Worm (Caenorhabditis elegans) whole organism, early embryonic: Measurements from ENCODE around the gene srt-19.
"Not testable (repeated sequence)": the region's sequence is repeated elsewhere in the genome, so short reads cannot be mapped to it uniquely, and the experiment has no call there.

Experiments used
- B0310.2 ChIP-seq: sonication (generic microtip); optimal IDR thresholded peaks from 2 replicates; lab custom pipeline; 2016; ENCODE audit warnings: mild to moderate bottlenecking, missing genetic modification characterization, missing compliant biosample characterization
- F13C5.2 ChIP-seq: sonication (generic microtip); optimal IDR thresholded peaks from 2 replicates; lab custom pipeline; 2017; ENCODE audit warnings: mild to moderate bottlenecking, missing genetic modification characterization, inconsistent platforms, missing compliant biosample characterization
- aly-1 ChIP-seq: sonication (generic microtip); optimal IDR thresholded peaks from 2 replicates; lab custom pipeline; 2016; ENCODE audit warnings: missing genetic modification characterization, missing compliant biosample characterization
- ama-1 ChIP-seq: fragments of 150-350 bp; optimal IDR thresholded peaks from 2 replicates; lab custom pipeline; 2014
- ceh-13 ChIP-seq: fragments of 200-800 bp; sonication (Bioruptor generic); optimal IDR thresholded peaks from 2 replicates; lab custom pipeline; 2018; ENCODE audit warnings: mild to moderate bottlenecking, missing genetic modification characterization, missing compliant biosample characterization
- ceh-36 ChIP-seq: sonication (generic microtip); optimal IDR thresholded peaks from 2 replicates; lab custom pipeline; 2016; ENCODE audit warnings: missing genetic modification characterization, inconsistent platforms, missing compliant biosample characterization
- ets-7 ChIP-seq: sonication (generic microtip); optimal IDR thresholded peaks from 2 replicates; lab custom pipeline; 2016; ENCODE audit warnings: missing genotype, missing genetic modification characterization, missing compliant biosample characterization
- flt-1 ChIP-seq: fragments of 200-800 bp; sonication (Bioruptor generic); IDR thresholded peaks from 2 replicates; pipeline ENCODE4 v1.3.6; 2022; ENCODE audit warnings: missing genetic modification characterization, missing compliant biosample characterization
- hmbx-1 ChIP-seq: sonication (generic microtip); optimal IDR thresholded peaks from 2 replicates; lab custom pipeline; 2016; ENCODE audit warnings: mild to moderate bottlenecking, missing genetic modification characterization, missing compliant biosample characterization
- hmg-4 ChIP-seq: fragments of 200-800 bp; sonication (Bioruptor generic); optimal IDR thresholded peaks from 2 replicates; lab custom pipeline; 2018; ENCODE audit warnings: mild to moderate bottlenecking, missing genetic modification characterization, missing compliant biosample characterization
- hnd-1 ChIP-seq: sonication (generic microtip); optimal IDR thresholded peaks from 2 replicates; lab custom pipeline; 2016; ENCODE audit warnings: missing genetic modification characterization, missing compliant biosample characterization
- pes-1 ChIP-seq: fragments of 200-800 bp; sonication (Bioruptor generic); IDR thresholded peaks from 2 replicates; pipeline ENCODE4 v1.3.6; 2022; ENCODE audit warnings: missing genetic modification reagents, missing genetic modification characterization, missing compliant biosample characterization
- scrt-1 ChIP-seq: fragments of 200-800 bp; sonication (Bioruptor generic); IDR thresholded peaks from 2 replicates; pipeline ENCODE4 v1.3.6; 2022; ENCODE audit warnings: missing genetic modification characterization, missing compliant biosample characterization
- sea-1 ChIP-seq: fragments of 200-800 bp; sonication (Bioruptor generic); conservative IDR thresholded peaks from 2 replicates; pipeline ENCODE4 v1.3.6; 2022; ENCODE audit warnings: missing genetic modification characterization, missing compliant biosample characterization
- tbx-11 ChIP-seq: fragments of 200-800 bp; sonication (Bioruptor generic); IDR thresholded peaks from 2 replicates; pipeline ENCODE4 v1.3.6; 2022; ENCODE audit warnings: missing genetic modification characterization, missing compliant biosample characterization
- tbx-37 ChIP-seq: fragments of 200-800 bp; sonication (Bioruptor generic); conservative IDR thresholded peaks from 2 replicates; pipeline ENCODE4 v1.3.6; 2022; ENCODE audit warnings: missing genetic modification reagents, missing genetic modification characterization, missing compliant biosample characterization
- tra-4 ChIP-seq: sonication (generic microtip); optimal IDR thresholded peaks from 2 replicates; lab custom pipeline; 2017; ENCODE audit warnings: missing genetic modification characterization, missing compliant biosample characterization

Gene srt-19

ce11 chrV:4284737-4285136 lies at the start of gene srt-19:
Gene srt-19, plus strand, starts transcription at chrV:4285037.
- not testable (repeated sequence) for TF ChIP-seq flt-1 (GFP tag; lab: Robert Waterston, UW); tbx-37 (GFP tag; lab: Robert Waterston, UW); hmbx-1 (tag; lab: Kevin White, UChicago)

- TF ChIP-seq aly-1 (tag; lab: Kevin White, UChicago) (no peak), hmbx-1 (tag; lab: Kevin White, UChicago) (no peak), ets-7 (no peak), sea-1 (GFP tag; lab: Robert Waterston, UW) (no peak), tra-4 (tag; lab: Kevin White, UChicago) (no peak), tbx-37 (GFP tag; lab: Robert Waterston, UW) (no peak), pes-1 (GFP tag; lab: Robert Waterston, UW) (no peak), hnd-1 (no peak), flt-1 (GFP tag; lab: Robert Waterston, UW) (no peak), ceh-36 (tag; lab: Kevin White, UChicago) (no peak), B0310.2 (tag; lab: Kevin White, UChicago) (no peak), F13C5.2 (no peak), tbx-11 (no peak)
These were observed 48.7 kb upstream of the srt-19 start, which contains the start of gene nlp-13 for ce11 chrV:4236118-4236517. Gene nlp-13, plus strand, starts transcription at chrV:4236418.

ce11 chrV:4240292-4240691 lies 44.5 kb upstream of the srt-19 start, which contains the start of gene srh-204:
Gene srh-204, minus strand, starts transcription at chrV:4240392.
- TF ChIP-seq ets-7, result no peak
- no peak for TF ChIP-seq hmbx-1 (tag; lab: Kevin White, UChicago)
- TF ChIP-seq F13C5.2, result no peak

- TF ChIP-seq hmbx-1 (tag; lab: Kevin White, UChicago), result no peak
- TF ChIP-seq hmg-4 (GFP tag; lab: Kevin White, UChicago), result no peak
- no peak for TF ChIP-seq tbx-37 (GFP tag; lab: Robert Waterston, UW)
- TF ChIP-seq scrt-1 (GFP tag; lab: Robert Waterston, UW), result no peak
- no peak for TF ChIP-seq flt-1 (GFP tag; lab: Robert Waterston, UW)
These were observed 43.3 kb upstream of the srt-19 start for ce11 chrV:4241555-4241954.

- TF ChIP-seq hmbx-1 (tag; lab: Kevin White, UChicago) (no peak), flt-1 (GFP tag; lab: Robert Waterston, UW) (no peak), ceh-36 (tag; lab: Kevin White, UChicago) (no peak), scrt-1 (GFP tag; lab: Robert Waterston, UW) (no peak), B0310.2 (tag; lab: Kevin White, UChicago) (no peak), pes-1 (GFP tag; lab: Robert Waterston, UW) (no peak), hnd-1 (no peak), tra-4 (tag; lab: Kevin White, UChicago) (no peak), sea-1 (GFP tag; lab: Robert Waterston, UW) (no peak), hmg-4 (GFP tag; lab: Kevin White, UChicago) (no peak), aly-1 (tag; lab: Kevin White, UChicago) (no peak), ceh-13 (no peak), tbx-37 (GFP tag; lab: Robert Waterston, UW) (no peak), F13C5.2 (no peak), ets-7 (no peak), ama-1 (no peak), tbx-11 (no peak)
These were observed 42.4 kb upstream of the srt-19 start, which contains the start of gene srt-12 for ce11 chrV:4242431-4242830. Gene srt-12, minus strand, starts transcription at chrV:4242531.

ce11 chrV:4248359-4248758 lies 36.5 kb upstream of the srt-19 start:
- TF ChIP-seq pes-1 (GFP tag; lab: Robert Waterston, UW) (no peak), ceh-13 (no peak), aly-1 (tag; lab: Kevin White, UChicago) (no peak), tra-4 (tag; lab: Kevin White, UChicago) (no peak), scrt-1 (GFP tag; lab: Robert Waterston, UW) (no peak), hmbx-1 (tag; lab: Kevin White, UChicago) (no peak), tbx-37 (GFP tag; lab: Robert Waterston, UW) (no peak), sea-1 (GFP tag; lab: Robert Waterston, UW) (no peak), ceh-36 (tag; lab: Kevin White, UChicago) (no peak), F13C5.2 (no peak), B0310.2 (tag; lab: Kevin White, UChicago) (no peak), hnd-1 (no peak), ets-7 (no peak), ama-1 (no peak), flt-1 (GFP tag; lab: Robert Waterston, UW) (no peak), hmg-4 (GFP tag; lab: Kevin White, UChicago) (no peak), tbx-11 (no peak)

- TF ChIP-seq tra-4 (tag; lab: Kevin White, UChicago), result no peak
- no peak for TF ChIP-seq sea-1 (GFP tag; lab: Robert Waterston, UW)
- TF ChIP-seq F13C5.2, result no peak
- no peak for TF ChIP-seq tbx-37 (GFP tag; lab: Robert Waterston, UW)
- no peak for TF ChIP-seq hmg-4 (GFP tag; lab: Kevin White, UChicago)
- TF ChIP-seq scrt-1 (GFP tag; lab: Robert Waterston, UW), result no peak
- TF ChIP-seq B0310.2 (tag; lab: Kevin White, UChicago), result no peak
- no peak for TF ChIP-seq hnd-1
- no peak for TF ChIP-seq ets-7
- no peak for TF ChIP-seq ama-1
- TF ChIP-seq aly-1 (tag; lab: Kevin White, UChicago), result no peak
- TF ChIP-seq tbx-11, result no peak
- no peak for TF ChIP-seq hmbx-1 (tag; lab: Kevin White, UChicago)
- TF ChIP-seq ceh-13, result no peak
- no peak for TF ChIP-seq pes-1 (GFP tag; lab: Robert Waterston, UW)
These were observed 34.8 kb upstream of the srt-19 start, which contains the start of gene srt-13 for ce11 chrV:4250047-4250446. Gene srt-13, minus strand, starts transcription at chrV:4250147.

ce11 chrV:4256474-4256873 lies 28.4 kb upstream of the srt-19 start, which contains the start of gene srt-14:
Gene srt-14, minus strand, starts transcription at chrV:4256574.
- TF ChIP-seq hmbx-1 (tag; lab: Kevin White, UChicago), result no peak
